Fruit fly (Drosophila melanogaster): Measurements from ENCODE around the gene CG13723.
A peak's percentile ranks its signal among the peaks of the same experiment; 100 is the strongest.

Gene CG13723

dm6 chr3L:17242078-17242613, 22.1 kb upstream of the CG13723 start, which contains the start of gene Afg3l2 (continued):
- TF ChIP-seq CG1832 (GFP tag; optimal IDR thresholded peaks at IDR 0.05) (no peak), Ssrp (tag; optimal IDR thresholded peaks at IDR 0.05) (peak; percentile 51), CG16813 (GFP tag; IDR thresholded peaks at IDR 0.05; ENCODE audit: partially characterized antibody) (no peak), pros (GFP tag; optimal IDR thresholded peaks at IDR 0.05) (no peak), CG7271 (tag; optimal IDR thresholded peaks at IDR 0.05) (no peak), lmd (GFP tag; IDR thresholded peaks at IDR 0.05) (peak; percentile 83), twi (tag; optimal IDR thresholded peaks at IDR 0.05) (no peak), CG10979 (tag; optimal IDR thresholded peaks at IDR 0.05) (peak; percentile 48), CG4282 (GFP tag; optimal IDR thresholded peaks at IDR 0.05) (no peak), seq (GFP tag; IDR thresholded peaks at IDR 0.05) (no peak), CG15479 (GFP tag; optimal IDR thresholded peaks at IDR 0.05) (no peak), ase (GFP tag; IDR thresholded peaks at IDR 0.05) (peak; percentile 66; the same call in 2 of the 3 replicates), Bdp1 (GFP tag; optimal IDR thresholded peaks at IDR 0.05) (no peak), CG2120 (GFP tag; optimal IDR thresholded peaks at IDR 0.05) (peak; percentile 59), Max (GFP tag; optimal IDR thresholded peaks at IDR 0.05) (peak; percentile 74), CG3838 (GFP tag; optimal IDR thresholded peaks at IDR 0.05) (no peak), Mes4 (GFP tag; optimal IDR thresholded peaks at IDR 0.05) (no peak), CG6683 (GFP tag; optimal IDR thresholded peaks at IDR 0.05) (no peak), CG33213 (GFP tag; optimal IDR thresholded peaks at IDR 0.05) (no peak), CG17802 (tag; optimal IDR thresholded peaks at IDR 0.05) (peak; percentile 18), CG12071 (GFP tag; optimal IDR thresholded peaks at IDR 0.05) (peak; percentile 8), Hr51 (GFP tag; optimal IDR thresholded peaks at IDR 0.05) (peak in 1 of 2 experiments; percentile 37), CG7745 (tag; optimal IDR thresholded peaks at IDR 0.05) (no peak), CG1792 (GFP tag; optimal IDR thresholded peaks at IDR 0.05) (no peak), Dip2 (GFP tag; IDR thresholded peaks at IDR 0.05) (no peak), bowl (GFP tag; IDR thresholded peaks at IDR 0.05) (no peak), CG11695 (GFP tag; IDR thresholded peaks at IDR 0.05) (peak; percentile 66; the same call in 2 of the 3 replicates), CG18011 (GFP tag; optimal IDR thresholded peaks at IDR 0.05) (no peak), Lim3 (GFP tag; IDR thresholded peaks at IDR 0.05) (no peak), jigr1 (GFP tag; IDR thresholded peaks at IDR 0.05) (peak; percentile 21; the same call in 1 of the 3 replicates), Eip74EF (GFP tag; optimal IDR thresholded peaks at IDR 0.05) (no peak), Xrp1 (GFP tag; IDR thresholded peaks at IDR 0.05) (peak; percentile 70; the same call in 1 of the 2 replicates), CG3995 (GFP tag; optimal IDR thresholded peaks at IDR 0.05) (peak; percentile 88), grau (tag; optimal IDR thresholded peaks at IDR 0.05) (no peak), ac (GFP tag; optimal IDR thresholded peaks at IDR 0.05) (no peak), jing (GFP tag; optimal IDR thresholded peaks at IDR 0.05) (no peak), Side (GFP tag; optimal IDR thresholded peaks at IDR 0.05) (no peak), her (GFP tag; optimal IDR thresholded peaks at IDR 0.05) (no peak), slou (GFP tag; optimal IDR thresholded peaks at IDR 0.05) (peak; percentile 84), MTF-1 (GFP tag; optimal IDR thresholded peaks at IDR 0.05; ENCODE audit: borderline replicate concordance) (no peak), Lhr (GFP tag; optimal IDR thresholded peaks at IDR 0.05) (peak; percentile 75), CG1024 (GFP tag; IDR thresholded peaks at IDR 0.05) (peak; percentile 57; the same call in 1 of the 2 replicates), CG32772 (GFP tag; IDR thresholded peaks at IDR 0.05) (peak; percentile 79), klu (GFP tag; IDR thresholded peaks at IDR 0.05) (peak; percentile 55), sens (GFP tag) (peak; percentile 79), CG4707 (GFP tag; optimal IDR thresholded peaks at IDR 0.05) (no peak), gsb-n (tag; optimal IDR thresholded peaks at IDR 0.05) (peak; percentile 41), br (optimal IDR thresholded peaks at IDR 0.05) (no peak), B-H2 (GFP tag; optimal IDR thresholded peaks at IDR 0.05) (no peak), CG9817 (tag; optimal IDR thresholded peaks at IDR 0.05) (peak; percentile 65), CG11247 (GFP tag; IDR thresholded peaks at IDR 0.05) (peak; percentile 68)
